Fruit fly (Drosophila melanogaster) Kc167 (cell line): ENCODE data around the gene SNF4Agamma.

Experiments used
- Myc ChIP-seq: fragments of >200 bp; optimal IDR thresholded peaks from 2 replicates; lab custom pipeline; 2017; ENCODE audit warnings: missing external identifiers
- Sin3A ChIP-seq: fragments of >200 bp; optimal IDR thresholded peaks from 2 replicates; lab custom pipeline; 2018; ENCODE audit warnings: missing external identifiers
- h ChIP-seq: fragments of >200 bp; optimal IDR thresholded peaks from 3 replicates; lab custom pipeline; 2018; ENCODE audit warnings: missing external identifiers
- insv ChIP-seq: fragments of >200 bp; optimal IDR thresholded peaks from 3 replicates; lab custom pipeline; 2018; ENCODE audit warnings: missing external identifiers
- psq ChIP-seq: fragments of >200 bp; optimal IDR thresholded peaks from 2 replicates; lab custom pipeline; 2017; ENCODE audit warnings: missing external identifiers
- ttk ChIP-seq: sonication (Bioruptor generic); optimal IDR thresholded peaks from 2 replicates; lab custom pipeline; 2017; ENCODE audit warnings: missing external identifiers

- TF ChIP-seq psq (lab: Kevin White, UChicago) (no peak), insv (lab: Kevin White, UChicago) (no peak), ttk (lab: Kevin White, UChicago) (no peak), h (no peak), Myc (lab: Kevin White, UChicago) (no peak), Sin3A (lab: Kevin White, UChicago) (no peak)
Observed at dm6 chr3R:21097631-21098117, 42.9 kb upstream of the SNF4Agamma start, which contains the start of gene RhoGAP93B.
